Worm (Caenorhabditis elegans) whole organism, L2 larva: ENCODE results near the gene pro-3.

Source experiments
- ama-1 ChIP-seq: fragments of 150-350 bp; optimal IDR thresholded peaks from 2 replicates; lab custom pipeline; 2018; ENCODE audit warnings: inconsistent platforms
- ceh-16 ChIP-seq: fragments of 150-350 bp; optimal IDR thresholded peaks from 2 replicates; lab custom pipeline; 2014; ENCODE audit warnings: missing biosample characterization, missing genetic modification characterization
- egl-27 ChIP-seq: sonication (generic microtip); optimal IDR thresholded peaks from 3 replicates; lab custom pipeline; 2017; ENCODE audit warnings: missing biosample characterization, missing genetic modification reagents, missing genetic modification characterization
- elt-1 ChIP-seq: fragments of 150-350 bp; optimal IDR thresholded peaks from 2 replicates; lab custom pipeline; 2014; ENCODE audit warnings: missing biosample characterization, missing genetic modification characterization
- elt-3 ChIP-seq: sonication (generic microtip); optimal IDR thresholded peaks from 2 replicates; lab custom pipeline; 2017; ENCODE audit warnings: missing biosample characterization, missing genetic modification characterization
- fos-1 ChIP-seq: fragments of 150-350 bp; optimal IDR thresholded peaks from 2 replicates; lab custom pipeline; 2014; ENCODE audit warnings: missing biosample characterization, missing genetic modification characterization
- lsy-2 ChIP-seq, 2 experiments: fragments of 150-350 bp in 1 of 2; sonication (generic microtip) in 1 of 2; optimal IDR thresholded peaks; 2 replicates each; lab custom pipeline; 2014 to 2017; ENCODE audit warnings: missing biosample characterization in 2 of 2, missing genetic modification characterization in 2 of 2
- mdl-1 ChIP-seq, 2 experiments: fragments of 150-350 bp in 1 of 2; sonication (generic microtip) in 1 of 2; optimal IDR thresholded peaks; 2 replicates each; lab custom pipeline; 2017; ENCODE audit warnings: missing biosample characterization in 2 of 2, missing genetic modification characterization in 2 of 2
- nhr-12 ChIP-seq: fragments of 150-350 bp; optimal IDR thresholded peaks from 2 replicates; lab custom pipeline; 2014; ENCODE audit warnings: missing biosample characterization, missing genetic modification characterization
- nhr-25 ChIP-seq: fragments of 150-350 bp; sonication (generic microtip); optimal IDR thresholded peaks from 3 replicates; lab custom pipeline; 2014; ENCODE audit warnings: missing biosample characterization, missing genetic modification characterization
- nhr-6 ChIP-seq: fragments of 150-350 bp; optimal IDR thresholded peaks from 2 replicates; lab custom pipeline; 2014; ENCODE audit warnings: missing biosample characterization, missing genetic modification characterization
- nhr-77 ChIP-seq: fragments of 150-350 bp; optimal IDR thresholded peaks from 2 replicates; lab custom pipeline; 2014; ENCODE audit warnings: missing biosample characterization, missing genetic modification characterization
- sem-4 ChIP-seq: fragments of 150-350 bp; optimal IDR thresholded peaks from 2 replicates; lab custom pipeline; 2014; ENCODE audit warnings: missing biosample characterization, missing genetic modification reagents, missing genetic modification characterization
- ztf-1 ChIP-seq: fragments of 200-800 bp; sonication (Bioruptor generic); conservative IDR thresholded peaks from 2 replicates; pipeline ENCODE4 v1.3.6; 2022; ENCODE audit warnings: missing genetic modification characterization, missing compliant biosample characterization

DNA sequence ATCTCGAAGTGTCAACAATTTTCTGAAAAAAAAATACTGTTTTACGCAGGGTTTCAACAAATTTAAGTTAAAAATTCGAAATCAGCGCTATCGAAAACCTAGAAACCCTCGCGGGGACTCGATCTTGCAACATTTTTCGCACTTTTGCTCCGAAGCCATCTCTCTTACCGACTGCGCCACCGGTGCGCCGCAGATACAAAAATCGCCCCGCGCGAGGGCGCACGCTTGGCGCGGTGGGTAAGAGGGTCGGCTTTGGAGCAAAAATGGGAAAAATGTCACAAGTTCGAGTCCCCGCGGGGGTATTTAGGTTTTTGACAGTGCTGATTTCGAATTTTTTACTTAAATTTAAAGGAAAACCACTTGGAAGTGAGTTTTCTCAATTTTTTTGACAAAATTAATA is 27.3 kb downstream of the pro-3 start:
- TF ChIP-seq nhr-6, result no peak
- no peak for TF ChIP-seq elt-1 (tag; lab: Kevin White, UChicago)
- TF ChIP-seq nhr-25 (tag; lab: Kevin White, UChicago), result no peak
- TF ChIP-seq elt-3 (tag; lab: Kevin White, UChicago), result no peak
- TF ChIP-seq egl-27, result no peak
- TF ChIP-seq ceh-16, result no peak
- no peak for TF ChIP-seq nhr-12 (tag; lab: Kevin White, UChicago)
- no peak for TF ChIP-seq nhr-77 (tag; lab: Kevin White, UChicago)
- TF ChIP-seq fos-1 (tag; lab: Kevin White, UChicago), result no peak
- TF ChIP-seq lsy-2 (tag; optimal IDR thresholded peaks at IDR 0.05; lab: Kevin White, UChicago), result no peak
- TF ChIP-seq sem-4 (tag; lab: Kevin White, UChicago), result no peak
- no peak for TF ChIP-seq ztf-1
- no peak for TF ChIP-seq ama-1 (lab: Kevin White, UChicago)
- TF ChIP-seq mdl-1 (tag; optimal IDR thresholded peaks at IDR 0.05; lab: Kevin White, UChicago), result no peak
